Worm (Caenorhabditis elegans): ENCODE results near the gene fbxa-152.

The fbxa-152 gene

DNA sequence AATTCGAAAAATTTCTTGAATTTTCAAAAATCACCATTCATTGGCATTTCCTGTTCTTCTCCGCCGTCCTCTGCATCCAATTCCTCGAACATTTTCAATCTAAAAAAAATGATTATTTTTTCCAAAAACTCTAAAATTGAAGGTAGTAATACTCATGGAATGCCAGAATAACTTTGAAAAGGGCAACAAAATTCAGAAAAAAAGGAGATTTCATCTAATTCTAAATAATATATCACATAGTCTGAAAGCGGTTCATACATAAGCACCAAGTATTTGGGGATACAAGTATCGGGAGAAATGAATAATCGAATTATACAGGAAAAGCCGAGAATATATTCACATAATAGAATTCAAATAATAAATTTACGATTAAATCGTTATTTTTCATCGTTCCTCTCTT is 26.8 kb downstream of the fbxa-152 start, which contains the start of gene mdt-28:
TSS of gene mdt-28 (minus strand) at position 101 of the 400 bp plus-strand sequence.
- no peak for TF ChIP-seq ham-2 (GFP tag; optimal IDR thresholded peaks at IDR 0.05)
- no peak for TF ChIP-seq ceh-43 (GFP tag; optimal IDR thresholded peaks at IDR 0.05)
- TF ChIP-seq mep-1 (tag; optimal IDR thresholded peaks at IDR 0.05), result no peak
- no peak for TF ChIP-seq unc-62 (GFP tag; optimal IDR thresholded peaks at IDR 0.05)
- TF ChIP-seq nhr-76 (tag; optimal IDR thresholded peaks at IDR 0.05), result no peak
- TF ChIP-seq M03D4.4 (tag; optimal IDR thresholded peaks at IDR 0.05), result no peak
- no peak for TF ChIP-seq hlh-1 (tag; optimal IDR thresholded peaks at IDR 0.05)
- no peak for TF ChIP-seq tbx-8 (GFP tag; optimal IDR thresholded peaks at IDR 0.05)
- no peak for TF ChIP-seq bed-3 (GFP tag; optimal IDR thresholded peaks at IDR 0.05)
- no peak for TF ChIP-seq sem-2 (GFP tag; optimal IDR thresholded peaks at IDR 0.05)
- no peak for TF ChIP-seq drap-1 (GFP tag; optimal IDR thresholded peaks at IDR 0.05)
- no peak for TF ChIP-seq unc-120 (tag; optimal IDR thresholded peaks at IDR 0.05; ENCODE audit: poor library complexity, severe bottlenecking)
- no peak for TF ChIP-seq pha-4 (tag; optimal IDR thresholded peaks at IDR 0.05)
- no peak for TF ChIP-seq zip-8 (tag; optimal IDR thresholded peaks at IDR 0.05)
- no peak for TF ChIP-seq nhr-2 (tag; optimal IDR thresholded peaks at IDR 0.05)
- no peak for TF ChIP-seq ceh-39 (tag; optimal IDR thresholded peaks at IDR 0.05)

DNA sequence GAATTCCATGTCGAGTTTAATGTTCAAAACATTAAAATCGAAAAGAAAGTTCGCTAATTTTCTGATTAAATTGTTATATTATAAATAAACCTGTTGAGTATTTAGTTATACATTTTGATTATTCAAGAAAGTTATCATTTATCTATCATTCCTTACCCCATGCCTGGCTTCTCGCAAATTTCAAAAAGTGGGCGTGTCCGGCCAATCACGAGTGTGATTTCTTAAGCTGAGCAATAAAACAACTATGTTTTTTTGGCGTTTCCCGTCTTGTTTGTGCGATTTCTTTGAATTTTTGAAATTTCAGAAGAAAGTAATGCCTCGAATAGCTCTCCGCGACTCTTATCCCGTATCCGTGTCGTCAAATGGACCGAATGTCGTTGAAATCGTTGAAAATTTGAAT is 29.5 kb downstream of the fbxa-152 start, which contains the start of gene fbxa-94:
TSS of gene fbxa-94 (plus strand) at position 301 of the 400 bp plus-strand sequence.
- TF ChIP-seq ceh-83 (GFP tag; optimal IDR thresholded peaks at IDR 0.05) (no peak), mls-2 (tag; optimal IDR thresholded peaks at IDR 0.05) (no peak), elt-1 (tag; optimal IDR thresholded peaks at IDR 0.05; ENCODE audit: borderline replicate concordance, insufficient read depth) (no peak), blmp-1 (tag; optimal IDR thresholded peaks at IDR 0.05) (no peak), lin-32 (GFP tag; optimal IDR thresholded peaks at IDR 0.05) (no peak), elt-3 (tag; optimal IDR thresholded peaks at IDR 0.05) (no peak), nhr-76 (tag; optimal IDR thresholded peaks at IDR 0.05) (no peak)

DNA sequence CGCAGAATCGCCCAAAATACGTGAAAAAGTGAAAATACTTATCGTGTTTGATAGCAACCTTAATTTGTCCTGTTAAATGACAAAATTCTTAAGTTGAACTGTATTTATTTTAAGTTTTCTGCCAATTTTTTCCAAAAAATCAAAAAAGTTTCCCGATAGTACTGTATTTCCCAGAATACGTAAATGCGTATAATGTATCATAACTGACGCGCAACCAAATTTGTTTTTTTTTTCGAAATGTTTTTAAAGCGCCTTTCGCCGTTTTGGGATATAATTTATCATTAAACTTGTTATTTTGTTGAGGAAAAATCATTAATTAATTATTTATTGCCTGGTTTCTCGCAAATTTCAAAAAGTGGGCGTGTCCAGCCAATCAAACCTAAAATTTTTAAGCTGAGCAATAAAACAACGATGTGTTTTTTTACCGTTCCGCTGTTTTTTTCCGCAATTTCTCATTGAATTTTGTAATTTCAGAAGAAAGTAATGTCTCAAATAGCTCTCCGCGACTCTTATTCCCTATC is 31.1 kb downstream of the fbxa-152 start, which contains the start of gene fbxa-95:
TSS of gene fbxa-95 (plus strand) at position 471 of the 521 bp plus-strand sequence.
- TF ChIP-seq hlh-1 (tag; optimal IDR thresholded peaks at IDR 0.05) (no peak), nhr-2 (tag; optimal IDR thresholded peaks at IDR 0.05) (no peak), drap-1 (GFP tag; optimal IDR thresholded peaks at IDR 0.05) (no peak), nhr-12 (tag; optimal IDR thresholded peaks at IDR 0.05) (no peak), sem-2 (GFP tag; optimal IDR thresholded peaks at IDR 0.05) (no peak), ceh-39 (tag; optimal IDR thresholded peaks at IDR 0.05) (no peak), ham-2 (GFP tag; optimal IDR thresholded peaks at IDR 0.05) (no peak), M03D4.4 (tag; optimal IDR thresholded peaks at IDR 0.05) (no peak), unc-62 (GFP tag; optimal IDR thresholded peaks at IDR 0.05) (no peak), ztf-11 (tag; optimal IDR thresholded peaks at IDR 0.05) (no peak), nhr-237 (tag; optimal IDR thresholded peaks at IDR 0.05) (no peak)

DNA sequence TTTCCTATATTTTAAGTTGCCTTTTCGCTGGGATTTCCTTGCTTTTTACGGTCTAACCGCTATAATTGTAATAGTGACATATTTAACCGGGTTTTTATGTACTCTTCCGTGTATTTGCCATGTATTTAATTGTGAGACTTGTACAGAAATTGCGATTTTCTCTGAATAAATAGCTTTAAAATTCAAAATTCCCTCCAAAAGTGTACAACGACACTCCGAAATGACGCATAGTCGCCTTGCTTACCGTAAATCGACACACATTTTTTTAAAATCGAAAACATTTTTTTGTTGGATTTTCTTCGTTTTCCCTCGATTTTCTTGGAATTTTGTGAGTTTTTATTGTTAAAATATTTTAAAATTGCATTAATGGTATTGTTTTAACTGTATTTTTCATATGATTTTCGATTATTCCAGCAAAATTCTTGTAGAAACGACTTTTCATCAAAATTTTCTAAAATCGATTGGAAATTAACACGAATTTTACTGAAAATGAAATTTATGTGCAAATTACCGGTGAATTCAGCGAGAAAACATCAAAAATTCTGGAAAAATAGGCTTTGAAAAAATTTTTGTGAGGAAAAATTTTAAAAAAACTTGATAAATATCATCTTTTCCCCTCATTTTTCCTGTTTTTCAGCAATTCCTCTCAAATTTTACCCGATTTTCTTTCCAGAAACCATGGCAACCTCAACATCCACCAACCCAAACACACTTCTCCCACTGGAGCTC is 32.3 kb downstream of the fbxa-152 start, which contains the start of gene lsm-5:
TSS of gene lsm-5 (plus strand) at position 679 of the 729 bp plus-strand sequence.
- TF ChIP-seq nhr-12 (tag; optimal IDR thresholded peaks at IDR 0.05) (no peak), mep-1 (tag; optimal IDR thresholded peaks at IDR 0.05) (peak; percentile 34)

DNA sequence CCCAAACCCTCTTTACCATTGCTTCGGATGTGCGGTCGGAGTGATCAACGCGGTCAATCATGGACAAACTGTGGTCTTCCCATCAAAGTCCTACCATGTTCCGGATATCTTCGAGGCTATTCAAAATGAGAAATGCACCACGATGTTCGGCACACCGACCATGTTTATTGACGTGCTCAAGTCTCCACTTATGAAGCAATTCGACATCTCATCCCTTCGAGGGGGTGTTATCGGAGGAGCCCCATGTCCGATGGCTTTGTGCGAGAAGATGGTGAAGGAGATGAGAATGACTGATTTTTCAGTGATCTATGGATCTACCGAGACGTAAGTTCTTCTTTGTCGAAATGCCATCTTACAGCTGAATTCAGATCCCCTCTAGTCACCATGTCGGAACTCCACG is 33.8 kb downstream of the fbxa-152 start:
- no peak for TF ChIP-seq nhr-28 (tag; optimal IDR thresholded peaks at IDR 0.05)
- TF ChIP-seq lsy-2 (tag; optimal IDR thresholded peaks at IDR 0.05), result no peak
- TF ChIP-seq bed-3 (GFP tag; optimal IDR thresholded peaks at IDR 0.05), result no peak
- TF ChIP-seq elt-1 (tag; optimal IDR thresholded peaks at IDR 0.05; ENCODE audit: borderline replicate concordance, insufficient read depth), result no peak
- no peak for TF ChIP-seq drap-1 (GFP tag; optimal IDR thresholded peaks at IDR 0.05)
- no peak for TF ChIP-seq unc-39 (tag; optimal IDR thresholded peaks at IDR 0.05)
- no peak for TF ChIP-seq unc-62 (GFP tag; optimal IDR thresholded peaks at IDR 0.05)
- TF ChIP-seq sptf-1 (tag; optimal IDR thresholded peaks at IDR 0.05), result no peak
- no peak for TF ChIP-seq tbx-8 (GFP tag; optimal IDR thresholded peaks at IDR 0.05)
- TF ChIP-seq flh-1 (GFP tag; optimal IDR thresholded peaks at IDR 0.05), result no peak
- no peak for TF ChIP-seq unc-120 (tag; optimal IDR thresholded peaks at IDR 0.05; ENCODE audit: poor library complexity, severe bottlenecking)
